Fruit fly (Drosophila melanogaster): Measurements from ENCODE around the gene p38c.

p38c gene

dm6 chr3R:24169362-24169761, 19.4 kb upstream of the p38c start, which contains the start of gene CG5510 (continued):
- peak; percentile 94 for TF ChIP-seq zf30C (GFP tag; optimal IDR thresholded peaks at IDR 0.05)
- TF ChIP-seq Ada2b (GFP tag; IDR thresholded peaks at IDR 0.05): no peak
- peak; percentile 11 for TF ChIP-seq dmrt11E (tag; optimal IDR thresholded peaks at IDR 0.05)
- TF ChIP-seq grau (tag; optimal IDR thresholded peaks at IDR 0.05): peak; percentile 53
- TF ChIP-seq CG6765 (GFP tag; optimal IDR thresholded peaks at IDR 0.05): no peak
- TF ChIP-seq pb (GFP tag; optimal IDR thresholded peaks at IDR 0.05): no peak
- TF ChIP-seq MESR4 (GFP tag; optimal IDR thresholded peaks at IDR 0.05): peak; percentile 90
- TF ChIP-seq ranshi (GFP tag; IDR thresholded peaks at IDR 0.05): peak; percentile 55; the same call in 1 of the 2 replicates
- peak; percentile 99 for TF ChIP-seq CG13287 (GFP tag; IDR thresholded peaks at IDR 0.05; ENCODE audit: partially characterized antibody)
- TF ChIP-seq CG1233 (GFP tag; optimal IDR thresholded peaks at IDR 0.05): no peak
- peak; percentile 39 for TF ChIP-seq CG13424 (tag; optimal IDR thresholded peaks at IDR 0.05)
- TF ChIP-seq CG18764 (GFP tag; optimal IDR thresholded peaks at IDR 0.05): peak; percentile 3
- TF ChIP-seq CG12219 (GFP tag; optimal IDR thresholded peaks at IDR 0.05): no peak
- peak; percentile 38 for TF ChIP-seq Chrac-16 (GFP tag; optimal IDR thresholded peaks at IDR 0.05)
- peak; percentile 46 for TF ChIP-seq CG15269 (tag; optimal IDR thresholded peaks at IDR 0.05)
- no peak for TF ChIP-seq wdn (GFP tag; IDR thresholded peaks at IDR 0.05)
- TF ChIP-seq CG31365 (tag; optimal IDR thresholded peaks at IDR 0.05): no peak
- TF ChIP-seq CG11723 (GFP tag; optimal IDR thresholded peaks at IDR 0.05): no peak
- TF ChIP-seq lmd (GFP tag; IDR thresholded peaks at IDR 0.05): peak; percentile 38; the same call in 1 of the 2 replicates
- TF ChIP-seq CG7271 (tag; optimal IDR thresholded peaks at IDR 0.05): no peak
- peak; percentile 28; the same call in 1 of the 2 replicates for TF ChIP-seq ap (GFP tag; IDR thresholded peaks at IDR 0.05)
- TF ChIP-seq stwl (tag; optimal IDR thresholded peaks at IDR 0.05): peak; percentile 89
- TF ChIP-seq CG32772 (GFP tag; IDR thresholded peaks at IDR 0.05): peak; percentile 73
- peak; percentile 69 for TF ChIP-seq Dad (GFP tag; optimal IDR thresholded peaks at IDR 0.05)
- no peak for TF ChIP-seq CG10366 (GFP tag; IDR thresholded peaks at IDR 0.05)
- TF ChIP-seq CG17328 (GFP tag; IDR thresholded peaks at IDR 0.05): no peak
- no peak for TF ChIP-seq da (GFP tag; optimal IDR thresholded peaks at IDR 0.05)
- TF ChIP-seq dati (GFP tag; IDR thresholded peaks at IDR 0.05): no peak
- TF ChIP-seq bbx (GFP tag; IDR thresholded peaks at IDR 0.05; ENCODE audit: partially characterized antibody): peak; percentile 98
- no peak for TF ChIP-seq h (optimal IDR thresholded peaks at IDR 0.05)
- TF ChIP-seq tgo (GFP tag; IDR thresholded peaks at IDR 0.05): peak; percentile 20; the same call in 1 of the 3 replicates
- peak; percentile 79; the same call in 2 of the 3 replicates for TF ChIP-seq ken (GFP tag; IDR thresholded peaks at IDR 0.05)
- no peak for TF ChIP-seq CG10462 (GFP tag; optimal IDR thresholded peaks at IDR 0.05)
- TF ChIP-seq nmo (GFP tag; optimal IDR thresholded peaks at IDR 0.05): peak; percentile 76
- TF ChIP-seq trh (GFP tag; optimal IDR thresholded peaks at IDR 0.05): no peak
- no peak for TF ChIP-seq CG14667 (GFP tag; IDR thresholded peaks at IDR 0.05)
- TF ChIP-seq unc-4 (GFP tag; IDR thresholded peaks at IDR 0.05; ENCODE audit: partially characterized antibody): peak; percentile 98
- TF ChIP-seq CG4328 (GFP tag; optimal IDR thresholded peaks at IDR 0.05): no peak
- no peak for TF ChIP-seq ham (GFP tag; IDR thresholded peaks at IDR 0.05)
- TF ChIP-seq CG11696 (GFP tag; IDR thresholded peaks at IDR 0.05): no peak
- TF ChIP-seq zfh1 (GFP tag; IDR thresholded peaks at IDR 0.05): 0 out of 3 replicates have a peak, but pooled peaks have one; percentile 42
- peak; percentile 99 for TF ChIP-seq CG6791 (GFP tag; IDR thresholded peaks at IDR 0.05; ENCODE audit: partially characterized antibody)
- peak; percentile 66; the same call in 2 of the 3 replicates for TF ChIP-seq CG11456 (GFP tag; IDR thresholded peaks at IDR 0.05)
- peak in 1 of 3 experiments; percentile 42 for TF ChIP-seq Stat92E (GFP tag; optimal IDR thresholded peaks at IDR 0.05)
- TF ChIP-seq Xrp1 (GFP tag; IDR thresholded peaks at IDR 0.05): no peak; the same call in 1 of the 2 replicates
- TF ChIP-seq nom (GFP tag; optimal IDR thresholded peaks at IDR 0.05): no peak
- TF ChIP-seq CG5953 (GFP tag; IDR thresholded peaks at IDR 0.05): no peak
- no peak for TF ChIP-seq CG13296 (GFP tag; optimal IDR thresholded peaks at IDR 0.05)
- TF ChIP-seq knrl (GFP tag; IDR thresholded peaks at IDR 0.05; ENCODE audit: partially characterized antibody): peak; percentile 95
- TF ChIP-seq sc (optimal IDR thresholded peaks at IDR 0.05): no peak
- TF ChIP-seq sc (GFP tag; optimal IDR thresholded peaks at IDR 0.05): no peak

All from whole organism, embryonic.